Worm (Caenorhabditis elegans) whole organism, L4/young adult: ENCODE data around the gene C35A5.11.

Experiments
- W03F9.2 ChIP-seq: fragments of 150-350 bp; optimal IDR thresholded peaks from 2 replicates; lab custom pipeline; 2014; ENCODE audit warnings: missing biosample characterization, missing genetic modification characterization
- dao-5 ChIP-seq: sonication (generic microtip); optimal IDR thresholded peaks from 2 replicates; lab custom pipeline; 2016; ENCODE audit warnings: missing genotype, missing genetic modification characterization, moderate library complexity, missing compliant biosample characterization
- him-1 ChIP-seq: sonication (generic microtip); optimal IDR thresholded peaks from 2 replicates; lab custom pipeline; 2016; ENCODE audit warnings: missing genotype, missing genetic modification reagents, missing genetic modification characterization, missing compliant biosample characterization

Gene C35A5.11

ce11 chrV:10463276-10463675, 39.6 kb downstream of the C35A5.11 start, which contains the start of gene F22E12.3:
TSS of gene F22E12.3 (minus strand) at chrV:10463376.
- TF ChIP-seq him-1 (tag; lab: Kevin White, UChicago) = no peak
- no peak for TF ChIP-seq W03F9.2 (tag; lab: Kevin White, UChicago)
- TF ChIP-seq dao-5 = no peak

ce11 chrV:10462066-10462465, 40.8 kb downstream of the C35A5.11 start, which contains the start of gene chw-1:
TSS of gene chw-1 (plus strand) at chrV:10462282.
- TF ChIP-seq W03F9.2 (tag; lab: Kevin White, UChicago) (no peak), dao-5 (no peak), him-1 (tag; lab: Kevin White, UChicago) (no peak)

ce11 chrV:10460685-10461084, 42.2 kb downstream of the C35A5.11 start:
- TF ChIP-seq dao-5 (no peak), W03F9.2 (tag; lab: Kevin White, UChicago) (no peak)

ce11 chrV:10457247-10457646, 45.7 kb downstream of the C35A5.11 start, which contains the start of gene F22E12.1:
TSS of gene F22E12.1 (minus strand) at chrV:10457347.
- no peak for TF ChIP-seq W03F9.2 (tag; lab: Kevin White, UChicago)
- TF ChIP-seq dao-5 = no peak
- TF ChIP-seq him-1 (tag; lab: Kevin White, UChicago) = no peak

ce11 chrV:10453466-10453865, 49.4 kb downstream of the C35A5.11 start, which contains the start of gene Y32F6A.5:
TSS of gene Y32F6A.5 (minus strand) at chrV:10453605.
- TF ChIP-seq W03F9.2 (tag; lab: Kevin White, UChicago) = no peak
- TF ChIP-seq dao-5 = no peak
- no peak for TF ChIP-seq him-1 (tag; lab: Kevin White, UChicago)
